Worm (Caenorhabditis elegans): ENCODE data around the gene F32E10.5.

DNA sequence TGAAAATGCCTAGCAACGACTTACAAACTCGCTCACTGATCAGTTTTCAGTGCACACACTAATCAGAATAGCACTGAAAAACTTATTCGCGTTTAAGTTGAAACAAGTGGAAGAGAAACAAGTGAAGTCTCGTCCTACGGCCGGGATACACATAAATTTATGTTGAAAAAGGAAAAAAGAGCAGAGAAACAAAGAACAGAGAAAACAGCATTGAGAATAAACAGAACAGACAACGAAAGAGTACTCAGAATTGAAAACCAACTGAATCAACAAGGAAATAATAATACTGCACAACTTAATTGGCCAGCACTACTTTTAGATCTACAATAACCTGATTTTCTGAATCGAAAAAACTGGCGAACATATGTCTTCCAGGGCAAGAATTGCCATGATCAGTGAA is 23.8 kb downstream of the F32E10.5 start, which contains the start of gene F49E8.6:
- TF ChIP-seq dmd-4 (tag; optimal IDR thresholded peaks at IDR 0.05; ENCODE audit: borderline replicate concordance): no peak
- no peak for TF ChIP-seq pat-9 (tag; optimal IDR thresholded peaks at IDR 0.05)
- TF ChIP-seq nhr-11 (tag; optimal IDR thresholded peaks at IDR 0.05): no peak
- no peak for TF ChIP-seq pqm-1 (tag; optimal IDR thresholded peaks at IDR 0.05)
